Worm (Caenorhabditis elegans): Measurements from ENCODE around the gene T07A5.7.

T07A5.7 gene

DNA sequence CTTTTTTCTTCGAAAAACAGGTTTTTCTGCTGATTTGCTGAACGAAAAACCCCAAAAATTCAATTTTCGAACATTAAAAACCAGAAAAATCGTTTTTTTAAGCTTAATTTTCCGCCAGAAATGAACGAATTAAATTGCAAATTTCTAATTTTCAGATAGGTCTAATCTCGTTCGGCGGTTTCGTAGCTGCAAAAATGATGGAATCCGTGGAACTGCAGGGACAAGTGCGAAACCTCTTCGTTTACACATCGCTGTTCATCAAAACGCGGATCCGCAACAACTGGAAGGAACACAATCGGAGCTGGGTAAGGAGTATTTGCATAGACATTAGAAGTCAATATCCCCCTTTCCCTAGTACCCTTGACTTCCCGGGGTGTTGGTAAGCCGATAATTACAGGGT, 25.2 kb upstream of the T07A5.7 start:
- TF ChIP-seq hlh-13 (GFP tag; optimal IDR thresholded peaks at IDR 0.05) (no peak), che-1 (tag; optimal IDR thresholded peaks at IDR 0.05) (no peak), ceh-18 (tag; optimal IDR thresholded peaks at IDR 0.05) (no peak), lim-6 (tag; optimal IDR thresholded peaks at IDR 0.05) (no peak), pha-2 (tag; optimal IDR thresholded peaks at IDR 0.05) (no peak), ceh-45 (GFP tag; IDR thresholded peaks at IDR 0.05) (no peak), tbx-7 (tag; optimal IDR thresholded peaks at IDR 0.05) (no peak), dve-1 (tag; optimal IDR thresholded peaks at IDR 0.05) (no peak)

DNA sequence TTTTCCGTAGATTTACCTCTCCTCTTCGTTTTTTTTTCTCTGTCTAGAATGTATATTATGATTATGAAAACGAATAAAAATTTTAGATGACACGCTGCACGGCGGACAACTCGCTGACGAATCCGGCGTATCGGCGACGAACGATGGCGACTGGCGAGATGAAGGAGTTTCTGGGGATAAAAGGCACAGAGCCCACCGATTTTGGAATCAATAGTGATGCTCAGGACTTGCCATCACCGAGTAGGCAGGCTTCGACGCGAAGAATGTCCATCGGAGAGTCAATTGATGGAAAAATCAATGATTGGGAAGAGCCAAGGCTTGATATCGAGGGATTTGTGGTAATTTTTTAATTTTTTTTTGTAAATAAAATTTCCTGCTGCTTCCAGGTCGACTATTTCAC, 24.2 kb upstream of the T07A5.7 start, which contains the start of gene ced-9:
Gene ced-9 (plus strand): TSS at position 87 of the 400 bp plus-strand sequence.
- TF ChIP-seq unc-86 (tag; optimal IDR thresholded peaks at IDR 0.05) (no peak), ceh-2 (tag; optimal IDR thresholded peaks at IDR 0.05) (no peak), fkh-6 (tag; optimal IDR thresholded peaks at IDR 0.05) (no peak), hlh-6 (tag; optimal IDR thresholded peaks at IDR 0.05) (no peak), ama-1 (optimal IDR thresholded peaks at IDR 0.05) (no peak), hlh-13 (GFP tag; optimal IDR thresholded peaks at IDR 0.05) (no peak), C38D4.7 (GFP tag; optimal IDR thresholded peaks at IDR 0.05) (no peak), hlh-8 (tag; optimal IDR thresholded peaks at IDR 0.05) (no peak), gmeb-2 (tag; optimal IDR thresholded peaks at IDR 0.05) (no peak), unc-42 (tag; optimal IDR thresholded peaks at IDR 0.05) (no peak), unc-55 (GFP tag; optimal IDR thresholded peaks at IDR 0.05) (no peak), ceh-9 (tag; optimal IDR thresholded peaks at IDR 0.05) (no peak), nhr-232 (tag; optimal IDR thresholded peaks at IDR 0.05) (no peak)

DNA sequence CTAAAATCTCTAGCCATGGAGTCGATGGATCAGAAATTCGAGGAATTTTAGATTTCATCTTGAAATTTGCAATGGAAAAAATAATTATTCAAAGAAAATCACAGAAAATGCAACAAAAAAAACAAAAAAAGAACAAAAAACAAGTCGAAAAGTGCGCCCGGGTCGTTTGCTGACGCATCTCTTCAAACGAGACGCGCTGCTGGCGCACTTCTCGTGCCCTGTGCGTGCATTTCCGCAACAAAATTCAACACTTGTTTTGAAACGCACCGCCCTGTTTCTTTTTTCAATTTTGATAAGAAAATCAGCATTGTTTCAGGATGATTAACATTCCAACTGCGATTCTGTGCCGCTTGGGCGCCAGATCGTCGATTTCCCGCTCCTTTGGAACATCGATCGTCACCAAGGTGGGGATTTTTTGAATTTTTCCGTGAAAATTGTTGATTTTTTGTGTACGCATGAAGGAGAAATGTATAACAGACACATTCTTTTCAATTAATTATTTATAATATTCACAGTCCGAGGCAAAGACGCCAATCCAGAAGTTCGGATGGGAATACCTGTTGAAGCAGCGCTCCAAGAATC, 23.1 kb upstream of the T07A5.7 start, which contains the start of the genes jmjd-4 and mev-1:
Gene jmjd-4 (minus strand): TSS at position 58 of the 582 bp plus-strand sequence.
Gene mev-1 (plus strand): TSS at position 317 of the 582 bp plus-strand sequence.
- no peak for TF ChIP-seq pax-1 (tag; optimal IDR thresholded peaks at IDR 0.05)
- TF ChIP-seq ceh-18 (tag; optimal IDR thresholded peaks at IDR 0.05), result peak; percentile 70
- TF ChIP-seq rnt-1 (tag; optimal IDR thresholded peaks at IDR 0.05), result peak; percentile 58
- TF ChIP-seq ceh-48 (tag; optimal IDR thresholded peaks at IDR 0.05), result no peak
- no peak for TF ChIP-seq ceh-9 (tag; optimal IDR thresholded peaks at IDR 0.05)
- TF ChIP-seq pqm-1 (tag; optimal IDR thresholded peaks at IDR 0.05), result no peak
- TF ChIP-seq ttx-3 (tag; optimal IDR thresholded peaks at IDR 0.05), result no peak
- TF ChIP-seq unc-86 (tag; optimal IDR thresholded peaks at IDR 0.05), result peak; percentile 57
- TF ChIP-seq gmeb-2 (tag; optimal IDR thresholded peaks at IDR 0.05), result no peak
- TF ChIP-seq nfya-1 (tag; optimal IDR thresholded peaks at IDR 0.05), result peak; percentile 68
- peak; percentile 36 for TF ChIP-seq ceh-30 (tag; optimal IDR thresholded peaks at IDR 0.05)
- TF ChIP-seq ref-2 (tag; optimal IDR thresholded peaks at IDR 0.05), result peak; percentile 45
- TF ChIP-seq ceh-6 (GFP tag; optimal IDR thresholded peaks at IDR 0.05), result no peak
- no peak for TF ChIP-seq tbx-7 (tag; optimal IDR thresholded peaks at IDR 0.05)
- no peak for TF ChIP-seq ztf-16 (tag; optimal IDR thresholded peaks at IDR 0.05)
- TF ChIP-seq T23F11.4 (GFP tag; optimal IDR thresholded peaks at IDR 0.05), result no peak
- no peak for TF ChIP-seq F13H6.1 (tag; optimal IDR thresholded peaks at IDR 0.05)
- TF ChIP-seq ceh-24 (tag; optimal IDR thresholded peaks at IDR 0.05), result no peak
- TF ChIP-seq fkh-6 (tag; optimal IDR thresholded peaks at IDR 0.05), result no peak
- TF ChIP-seq pha-4 (tag; optimal IDR thresholded peaks at IDR 0.05), result no peak
- peak; percentile 33 for TF ChIP-seq che-1 (tag; optimal IDR thresholded peaks at IDR 0.05)
- TF ChIP-seq K09A11.1 (tag; optimal IDR thresholded peaks at IDR 0.05; ENCODE audit: insufficient read depth), result no peak
- TF ChIP-seq eyg-1 (tag; optimal IDR thresholded peaks at IDR 0.05), result no peak
- TF ChIP-seq hlh-15 (tag; optimal IDR thresholded peaks at IDR 0.05), result no peak
- TF ChIP-seq nhr-11 (tag; optimal IDR thresholded peaks at IDR 0.05), result no peak
- TF ChIP-seq fkh-10 (GFP tag; optimal IDR thresholded peaks at IDR 0.05), result no peak
- TF ChIP-seq hlh-13 (GFP tag; optimal IDR thresholded peaks at IDR 0.05), result no peak
- no peak for TF ChIP-seq sox-2 (GFP tag; IDR thresholded peaks at IDR 0.05)
- TF ChIP-seq fax-1 (tag; optimal IDR thresholded peaks at IDR 0.05), result no peak
- TF ChIP-seq ceh-14 (tag; optimal IDR thresholded peaks at IDR 0.05), result peak; percentile 43
- no peak for TF ChIP-seq ets-4 (tag; optimal IDR thresholded peaks at IDR 0.05)
- no peak for TF ChIP-seq npax-4 (tag; optimal IDR thresholded peaks at IDR 0.05)
- no peak for TF ChIP-seq ama-1 (optimal IDR thresholded peaks at IDR 0.05)
- TF ChIP-seq pat-9 (tag; optimal IDR thresholded peaks at IDR 0.05), result no peak
- TF ChIP-seq dmd-4 (tag; optimal IDR thresholded peaks at IDR 0.05; ENCODE audit: borderline replicate concordance), result no peak
- no peak for TF ChIP-seq hlh-30 (tag; optimal IDR thresholded peaks at IDR 0.05; ENCODE audit: insufficient read depth)
- TF ChIP-seq C08G9.2 (tag; optimal IDR thresholded peaks at IDR 0.05), result peak; percentile 9
- TF ChIP-seq sdc-2 (tag; optimal IDR thresholded peaks at IDR 0.05), result no peak
